Worm (Caenorhabditis elegans) whole organism, L3 larva: ENCODE data around the gene cal-3.

Experiments used
- ZK546.5 ChIP-seq: sonication (generic microtip); optimal IDR thresholded peaks from 2 replicates; lab custom pipeline; 2017; ENCODE audit warnings: missing biosample characterization, missing genetic modification characterization
- aly-2 ChIP-seq: fragments of 150-350 bp; optimal IDR thresholded peaks from 2 replicates; lab custom pipeline; 2014; ENCODE audit warnings: missing biosample characterization, missing genetic modification characterization
- ama-1 ChIP-seq: fragments of 150-350 bp; optimal IDR thresholded peaks from 2 replicates; lab custom pipeline; 2018
- egl-5 ChIP-seq: fragments of 150-350 bp; optimal IDR thresholded peaks from 2 replicates; lab custom pipeline; 2017; ENCODE audit warnings: missing biosample characterization, missing genetic modification reagents, missing genetic modification characterization, inconsistent platforms
- fkh-10 ChIP-seq: sonication (generic microtip); optimal IDR thresholded peaks from 2 replicates; lab custom pipeline; 2017; ENCODE audit warnings: missing biosample characterization, missing genetic modification reagents, missing genetic modification characterization
- lin-39 ChIP-seq: fragments of 150-350 bp; optimal IDR thresholded peaks from 2 replicates; lab custom pipeline; 2018; ENCODE audit warnings: missing biosample characterization, missing genetic modification reagents, missing genetic modification characterization
- mdl-1 ChIP-seq: fragments of 150-350 bp; optimal IDR thresholded peaks from 2 replicates; lab custom pipeline; 2014; ENCODE audit warnings: missing biosample characterization, missing genetic modification characterization
- nhr-12 ChIP-seq: fragments of 150-350 bp; optimal IDR thresholded peaks from 2 replicates; lab custom pipeline; 2014; ENCODE audit warnings: missing biosample characterization, missing genetic modification characterization
- nhr-237 ChIP-seq: fragments of 150-350 bp; optimal IDR thresholded peaks from 2 replicates; lab custom pipeline; 2014; ENCODE audit warnings: missing biosample characterization, missing genetic modification characterization
- pqm-1 ChIP-seq: fragments of 150-350 bp; optimal IDR thresholded peaks from 2 replicates; lab custom pipeline; 2017; ENCODE audit warnings: missing biosample characterization, missing genetic modification characterization, inconsistent platforms
- snpc-4 ChIP-seq: fragments of 150-350 bp; optimal IDR thresholded peaks from 2 replicates; lab custom pipeline; 2014; ENCODE audit warnings: missing biosample characterization, missing genetic modification characterization
- unc-39 ChIP-seq: sonication (generic microtip); optimal IDR thresholded peaks from 4 replicates; lab custom pipeline; 2017; ENCODE audit warnings: missing biosample characterization, missing genetic modification characterization
- zag-1 ChIP-seq: fragments of 150-350 bp; optimal IDR thresholded peaks from 2 replicates; lab custom pipeline; 2014; ENCODE audit warnings: missing biosample characterization, missing genetic modification characterization

ce11 chrIV:3824720-3825119 is 10.2 kb downstream of the cal-3 start:
- TF ChIP-seq ZK546.5 (no peak), unc-39 (tag; lab: Kevin White, UChicago) (no peak), pqm-1 (no peak), ama-1 (lab: Kevin White, UChicago) (no peak), nhr-12 (no peak), fkh-10 (GFP tag; lab: Kevin White, UChicago) (no peak), lin-39 (tag; lab: Kevin White, UChicago) (peak; percentile 84), zag-1 (no peak), egl-5 (tag; lab: Kevin White, UChicago) (no peak), mdl-1 (tag; lab: Kevin White, UChicago) (no peak), aly-2 (tag; lab: Kevin White, UChicago) (no peak), nhr-237 (tag; lab: Kevin White, UChicago) (no peak), snpc-4 (tag; lab: Kevin White, UChicago) (no peak)
